Worm (Caenorhabditis elegans) whole organism, L3 larva: ENCODE measurements around the gene ears-2.

ENCODE experiments used
- ZK546.5 ChIP-seq: sonication (generic microtip); optimal IDR thresholded peaks from 2 replicates; lab custom pipeline; 2017; ENCODE audit warnings: missing biosample characterization, missing genetic modification characterization
- ama-1 ChIP-seq: fragments of 150-350 bp; optimal IDR thresholded peaks from 2 replicates; lab custom pipeline; 2018
- ceh-82 ChIP-seq: fragments of 150-350 bp; optimal IDR thresholded peaks from 2 replicates; lab custom pipeline; 2014; ENCODE audit warnings: missing biosample characterization, missing genetic modification characterization
- fkh-10 ChIP-seq: sonication (generic microtip); optimal IDR thresholded peaks from 2 replicates; lab custom pipeline; 2017; ENCODE audit warnings: missing biosample characterization, missing genetic modification reagents, missing genetic modification characterization
- fos-1 ChIP-seq: fragments of 150-350 bp; optimal IDR thresholded peaks from 2 replicates; lab custom pipeline; 2014; ENCODE audit warnings: missing biosample characterization, missing genetic modification characterization
- hmg-11 ChIP-seq: sonication (generic microtip); optimal IDR thresholded peaks from 2 replicates; lab custom pipeline; 2016; ENCODE audit warnings: missing genetic modification characterization, missing compliant biosample characterization
- jun-1 ChIP-seq: fragments of 150-350 bp; optimal IDR thresholded peaks from 2 replicates; lab custom pipeline; 2014; ENCODE audit warnings: missing biosample characterization, missing genetic modification reagents, missing genetic modification characterization
- pha-4 ChIP-seq: fragments of 150-350 bp; optimal IDR thresholded peaks from 2 replicates; lab custom pipeline; 2014; ENCODE audit warnings: missing biosample characterization, missing genetic modification reagents, missing genetic modification characterization

DNA sequence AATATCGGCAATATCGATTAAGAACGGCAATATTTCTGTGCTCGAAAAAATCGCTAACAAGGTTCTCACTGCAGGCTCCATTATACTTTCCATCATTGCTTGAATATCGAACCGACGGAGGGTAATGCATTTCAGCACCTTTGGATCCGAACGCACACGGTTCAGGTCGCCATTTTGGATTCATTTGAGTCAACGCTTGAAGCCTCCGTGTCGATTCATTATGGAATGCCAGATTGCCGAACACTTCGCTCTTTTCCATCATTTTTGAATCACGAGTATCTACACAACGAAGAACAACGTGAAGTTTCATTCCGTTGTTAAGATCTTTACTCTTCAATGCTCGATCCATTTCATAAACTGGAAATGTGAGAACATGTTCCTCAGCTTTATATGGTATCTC, 31.8 kb upstream of the ears-2 start:
- TF ChIP-seq ceh-82 (tag; lab: Kevin White, UChicago) (no peak), ama-1 (no peak), ZK546.5 (tag; lab: Kevin White, UChicago) (no peak), fkh-10 (GFP tag; lab: Kevin White, UChicago) (no peak), pha-4 (no peak), hmg-11 (tag; lab: Kevin White, UChicago) (no peak), jun-1 (tag; lab: Kevin White, UChicago) (no peak), fos-1 (no peak)
